Worm (Caenorhabditis elegans) whole organism, L4 larva: ENCODE results near the gene C45H4.14.

Experiments used
- R02D3.7 ChIP-seq: fragments of 150-350 bp; sonication (generic microtip); optimal IDR thresholded peaks from 3 replicates; lab custom pipeline; 2014; ENCODE audit warnings: missing biosample characterization, missing genetic modification characterization
- ama-1 ChIP-seq: fragments of 150-350 bp; optimal IDR thresholded peaks from 2 replicates; lab custom pipeline; 2014; ENCODE audit warnings: inconsistent platforms, mixed read lengths
- ceh-62 ChIP-seq: sonication (generic microtip); optimal IDR thresholded peaks from 2 replicates; lab custom pipeline; 2017; ENCODE audit warnings: missing biosample characterization, missing genetic modification characterization
- dpl-1 ChIP-seq: fragments of 150-350 bp; optimal IDR thresholded peaks from 2 replicates; lab custom pipeline; 2014; ENCODE audit warnings: missing biosample characterization, missing genetic modification reagents, missing genetic modification characterization
- jun-1 ChIP-seq: fragments of 150-350 bp; optimal IDR thresholded peaks from 2 replicates; lab custom pipeline; 2014; ENCODE audit warnings: missing biosample characterization, missing genetic modification reagents, missing genetic modification characterization
- nhr-237 ChIP-seq: sonication (generic microtip); optimal IDR thresholded peaks from 2 replicates; lab custom pipeline; 2017; ENCODE audit warnings: missing biosample characterization, missing genetic modification characterization
- nhr-6 ChIP-seq: fragments of 150-350 bp; optimal IDR thresholded peaks from 2 replicates; lab custom pipeline; 2014; ENCODE audit warnings: missing biosample characterization, missing genetic modification characterization
- nhr-76 ChIP-seq: fragments of 150-350 bp; optimal IDR thresholded peaks from 2 replicates; lab custom pipeline; 2014; ENCODE audit warnings: missing biosample characterization, missing genetic modification characterization
- snpc-4 ChIP-seq: fragments of 150-350 bp; optimal IDR thresholded peaks from 2 replicates; lab custom pipeline; 2014; ENCODE audit warnings: missing biosample characterization, missing genetic modification characterization

DNA sequence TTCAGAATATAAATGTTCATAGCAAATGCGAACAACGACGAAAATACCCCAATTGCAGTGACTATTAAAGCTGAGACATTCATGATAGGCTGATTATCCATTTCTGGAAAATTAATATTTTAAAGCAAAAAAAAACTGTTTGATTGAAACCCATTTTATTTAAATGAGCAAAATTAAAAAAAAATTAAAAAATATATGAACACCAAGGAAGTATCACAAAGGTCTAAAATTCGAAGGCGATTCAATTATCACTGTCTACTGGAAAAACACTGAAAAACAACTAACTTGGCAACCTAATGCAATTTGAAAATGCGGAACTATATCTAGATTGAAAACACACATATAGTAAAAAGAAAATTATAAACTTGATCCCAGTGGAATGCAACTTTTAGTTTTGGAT is 31.9 kb upstream of the C45H4.14 start, which contains the start of gene srbc-42:
- TF ChIP-seq nhr-6 (no peak), nhr-76 (tag; lab: Kevin White, UChicago) (no peak), ama-1 (lab: Kevin White, UChicago) (no peak), R02D3.7 (tag; lab: Kevin White, UChicago) (no peak), snpc-4 (tag; lab: Kevin White, UChicago) (no peak), nhr-237 (tag; lab: Kevin White, UChicago) (no peak), jun-1 (tag; lab: Kevin White, UChicago) (no peak), dpl-1 (GFP tag; lab: Kevin White, UChicago) (no peak), ceh-62 (tag; lab: Kevin White, UChicago) (no peak)
